Fruit fly (Drosophila melanogaster) Kc167 (cell line): ENCODE results near the gene r-cup.

ENCODE experiments used
- Myc ChIP-seq: fragments of >200 bp; optimal IDR thresholded peaks from 2 replicates; lab custom pipeline; 2017; ENCODE audit warnings: missing external identifiers
- Sin3A ChIP-seq: fragments of >200 bp; optimal IDR thresholded peaks from 2 replicates; lab custom pipeline; 2018; ENCODE audit warnings: missing external identifiers
- h ChIP-seq: fragments of >200 bp; optimal IDR thresholded peaks from 3 replicates; lab custom pipeline; 2018; ENCODE audit warnings: missing external identifiers
- insv ChIP-seq: fragments of >200 bp; optimal IDR thresholded peaks from 3 replicates; lab custom pipeline; 2018; ENCODE audit warnings: missing external identifiers
- psq ChIP-seq: fragments of >200 bp; optimal IDR thresholded peaks from 2 replicates; lab custom pipeline; 2017; ENCODE audit warnings: missing external identifiers
- ttk ChIP-seq: sonication (Bioruptor generic); optimal IDR thresholded peaks from 2 replicates; lab custom pipeline; 2017; ENCODE audit warnings: missing external identifiers

r-cup gene

DNA sequence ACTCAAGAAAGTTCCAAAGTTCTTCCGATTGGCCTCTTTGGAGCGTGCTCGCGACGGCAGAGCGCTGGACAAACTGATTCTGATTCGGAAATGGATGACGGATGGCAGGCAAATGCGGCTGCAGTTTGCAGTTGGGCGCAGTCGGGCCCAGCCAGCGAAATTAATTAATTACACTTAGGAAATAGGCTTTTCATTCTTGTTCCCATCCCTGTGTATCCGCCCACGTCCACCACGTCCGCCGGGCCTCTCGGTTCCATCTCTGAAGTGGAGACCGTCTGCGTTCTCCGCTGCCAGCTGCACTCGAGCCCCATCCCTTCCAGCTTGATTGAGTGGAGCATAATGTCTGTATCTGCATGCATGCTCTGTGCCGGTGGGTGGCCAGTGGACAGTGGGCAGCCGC, 14.8 kb upstream of the r-cup start, which contains the start of gene CG15449:
TSS of gene CG15449 (minus strand) at position 101 of the 400 bp plus-strand sequence.
- TF ChIP-seq ttk (lab: Kevin White, UChicago) (no peak), Sin3A (no peak), h (lab: Kevin White, UChicago) (no peak)

- TF ChIP-seq insv (no peak), h (lab: Kevin White, UChicago) (no peak)
Measured at dm6 chrX:21035938-21036324, 10.2 kb upstream of the r-cup start.

DNA sequence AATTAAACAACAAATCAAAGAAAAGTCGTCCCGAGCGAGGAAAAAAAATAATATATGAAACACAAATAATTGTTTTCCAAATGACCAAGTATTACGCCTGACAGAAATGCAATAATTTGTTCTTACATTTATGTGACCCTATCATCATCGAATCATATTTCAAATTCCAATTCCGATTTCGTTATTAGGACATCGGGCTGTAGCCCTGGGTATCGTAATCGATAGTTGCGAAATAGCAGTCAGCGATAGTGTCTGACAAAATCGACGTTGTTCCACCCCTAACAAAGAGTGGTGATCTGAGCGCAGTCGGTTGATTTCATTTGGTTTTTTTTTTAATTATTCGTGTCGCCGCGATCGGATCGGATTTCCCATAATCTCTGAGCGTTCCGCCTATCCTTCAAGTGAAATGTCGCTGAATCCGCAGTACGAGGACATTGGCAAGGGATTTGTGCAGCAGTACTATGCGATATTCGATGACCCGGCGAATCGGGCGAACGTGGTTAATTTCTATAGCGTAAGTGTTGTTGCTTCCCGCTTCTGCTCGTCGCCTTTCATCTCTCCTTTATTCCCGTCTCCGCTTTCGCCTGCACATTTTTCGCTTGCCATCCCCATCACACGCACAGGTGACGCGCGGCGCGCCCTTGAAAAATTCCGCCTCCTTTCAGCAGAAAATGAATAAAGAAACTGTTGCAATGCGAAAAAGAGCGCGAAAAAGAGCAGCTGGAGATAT, 9.7 kb upstream of the r-cup start, which contains the start of gene Ntf-2:
TSS of gene Ntf-2 (plus strand) at position 262 of the 730 bp plus-strand sequence.
- TF ChIP-seq h (lab: Kevin White, UChicago) (no peak), ttk (lab: Kevin White, UChicago) (no peak), Myc (lab: Kevin White, UChicago) (no peak), Sin3A (no peak)

dm6 chrX:21034638-21035037, 8.9 kb upstream of the r-cup start:
- TF ChIP-seq ttk (lab: Kevin White, UChicago) (no peak), h (lab: Kevin White, UChicago) (no peak), insv (no peak), Myc (lab: Kevin White, UChicago) (no peak), Sin3A (no peak)

- TF ChIP-seq h (lab: Kevin White, UChicago), result no peak
Measured at dm6 chrX:21031819-21032261, 6.2 kb upstream of the r-cup start, which contains the start of gene CG1529. TSS of gene CG1529 (minus strand) at chrX:21031950.

DNA sequence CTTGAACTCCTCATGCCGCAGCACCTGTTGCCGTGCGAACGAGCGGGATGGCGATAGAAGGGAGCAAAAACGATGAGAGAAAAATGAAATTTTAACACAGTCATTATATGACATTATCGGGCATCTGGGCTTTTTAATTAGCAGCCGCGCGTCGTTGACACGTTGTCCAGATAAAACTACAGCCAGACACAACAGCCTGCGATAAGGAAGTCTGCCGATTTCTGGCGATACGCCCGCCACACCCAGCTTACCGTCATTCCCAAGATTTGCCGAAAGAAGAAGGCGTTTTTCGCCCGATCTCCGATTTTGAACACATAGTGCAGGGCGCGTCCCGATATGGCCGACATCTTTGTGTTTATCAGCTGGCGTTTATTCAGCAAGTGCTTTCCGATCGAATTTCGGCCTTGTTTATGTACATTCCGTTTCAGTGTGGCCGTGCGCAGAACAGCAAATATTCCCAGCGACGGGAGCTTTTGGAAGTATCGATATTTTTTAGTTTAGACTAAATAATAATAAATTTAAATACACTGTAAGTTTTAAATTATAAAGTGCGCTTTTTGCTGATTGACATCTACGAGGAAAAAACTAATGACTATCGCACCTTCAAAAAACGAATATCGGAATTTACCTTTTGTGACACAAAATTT, 2.4 kb upstream of the r-cup start, which contains the start of gene CG1532:
TSS of gene CG1532 (minus strand) at position 433 of the 647 bp plus-strand sequence.
- TF ChIP-seq Sin3A (no peak), ttk (lab: Kevin White, UChicago) (no peak), Myc (lab: Kevin White, UChicago) (no peak), psq (no peak)

DNA sequence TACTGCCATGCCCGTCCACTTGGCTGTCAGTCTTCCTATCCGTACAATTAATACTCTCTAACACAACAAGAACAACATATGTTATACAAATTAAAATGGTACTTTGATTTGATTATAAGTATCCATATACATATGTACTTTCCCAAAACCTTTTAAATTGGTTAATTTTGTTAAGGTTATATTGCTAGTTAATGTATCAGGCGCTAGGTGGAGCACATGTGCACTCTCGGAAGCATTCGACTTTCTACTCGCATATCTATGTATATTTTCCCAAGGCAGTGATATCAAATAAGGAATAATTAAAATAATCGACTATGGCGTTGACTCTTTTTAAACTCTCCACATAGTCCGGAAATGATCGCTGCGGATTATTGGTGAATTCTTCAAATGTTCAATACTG, 8.1 kb downstream of the r-cup start:
- TF ChIP-seq psq (no peak), h (lab: Kevin White, UChicago) (no peak), insv (no peak), ttk (lab: Kevin White, UChicago) (no peak), Sin3A (no peak), Myc (lab: Kevin White, UChicago) (no peak)

dm6 chrX:21010541-21010940, 15.1 kb downstream of the r-cup start:
- no peak for TF ChIP-seq Sin3A
- TF ChIP-seq h (lab: Kevin White, UChicago), result no peak
- TF ChIP-seq insv, result no peak
- no peak for TF ChIP-seq psq
- TF ChIP-seq Myc (lab: Kevin White, UChicago), result no peak
- TF ChIP-seq ttk (lab: Kevin White, UChicago), result no peak

dm6 chrX:20984386-20984785, 41.3 kb downstream of the r-cup start, which contains the start of gene CG11666:
TSS of gene CG11666 (plus strand) at chrX:20984686.
- TF ChIP-seq Sin3A (no peak), Myc (lab: Kevin White, UChicago) (no peak), ttk (lab: Kevin White, UChicago) (no peak), h (lab: Kevin White, UChicago) (no peak), psq (no peak), insv (no peak)

- TF ChIP-seq ttk (lab: Kevin White, UChicago) (no peak), psq (no peak), insv (no peak), h (lab: Kevin White, UChicago) (no peak), Myc (lab: Kevin White, UChicago) (no peak), Sin3A (no peak)
Measured at dm6 chrX:20977986-20978385, 47.7 kb downstream of the r-cup start, which contains the start of gene CG44426. TSS of gene CG44426 (plus strand) at chrX:20978286.
